Worm (Caenorhabditis elegans): Measurements from ENCODE around the gene npr-27.

ce11 chrIV:7328918-7329317 is 23.5 kb downstream of the npr-27 start, which contains the start of gene sqst-2:
- TF ChIP-seq ceh-9 (tag; optimal IDR thresholded peaks at IDR 0.05) (no peak), fkh-10 (GFP tag; optimal IDR thresholded peaks at IDR 0.05) (no peak), pqm-1 (tag; optimal IDR thresholded peaks at IDR 0.05) (no peak), F13H6.1 (tag; optimal IDR thresholded peaks at IDR 0.05) (no peak), ets-4 (tag; optimal IDR thresholded peaks at IDR 0.05) (no peak), hlh-15 (tag; optimal IDR thresholded peaks at IDR 0.05) (no peak), unc-3 (GFP tag; conservative IDR thresholded peaks at IDR 0.05) (no peak), unc-3 (tag; optimal IDR thresholded peaks at IDR 0.05) (no peak), tbx-2 (tag; optimal IDR thresholded peaks at IDR 0.05) (no peak), K02D7.2 (tag; optimal IDR thresholded peaks at IDR 0.05) (no peak), ama-1 (optimal IDR thresholded peaks at IDR 0.05) (no peak), ceh-18 (tag; optimal IDR thresholded peaks at IDR 0.05) (no peak), pag-3 (tag; optimal IDR thresholded peaks at IDR 0.05; ENCODE audit: borderline replicate concordance) (no peak), unc-55 (GFP tag; optimal IDR thresholded peaks at IDR 0.05) (no peak)
